Fruit fly (Drosophila melanogaster) whole organism, embryonic: ENCODE results near the gene CG13843.

Experiments used
- ATbp ChIP-seq: fragments of 200-800 bp; sonication (Bioruptor generic); optimal IDR thresholded peaks from 2 replicates; lab custom pipeline; 2017; ENCODE audit warnings: missing biosample characterization, mild to moderate bottlenecking, missing genetic modification characterization, missing genetic modification reagents
- Atf3 ChIP-seq: fragments of 200-800 bp; sonication (Bioruptor generic); optimal IDR thresholded peaks from 3 replicates; lab custom pipeline; 2016; ENCODE audit warnings: missing biosample characterization, missing genetic modification characterization
- Atf6 ChIP-seq: fragments of 200-800 bp; sonication (Bioruptor generic); IDR thresholded peaks from 2 replicates; pipeline ENCODE4 v1.3.6; 2022; ENCODE audit warnings: missing biosample characterization, missing genetic modification characterization
- Blimp-1 ChIP-seq: fragments of 200-800 bp; sonication (Bioruptor generic); optimal IDR thresholded peaks from 3 replicates; lab custom pipeline; 2018; ENCODE audit warnings: missing biosample characterization, missing genetic modification characterization, mild to moderate bottlenecking, moderate library complexity, missing genetic modification reagents
- CG10543 ChIP-seq: fragments of 200-800 bp; sonication (Bioruptor generic); optimal IDR thresholded peaks from 3 replicates; lab custom pipeline; 2017; ENCODE audit warnings: missing biosample characterization, mild to moderate bottlenecking, missing genetic modification characterization, moderate library complexity
- CG10959 ChIP-seq: fragments of 200-800 bp; sonication (Bioruptor generic); IDR thresholded peaks from 2 replicates; pipeline ENCODE4 v1.3.6; 2022; ENCODE audit warnings: missing biosample characterization, missing genetic modification characterization
- CG11247 ChIP-seq: fragments of 200-800 bp; sonication (Bioruptor generic); IDR thresholded peaks from 2 replicates; pipeline ENCODE4 v1.3.6; 2022; ENCODE audit warnings: missing biosample characterization, missing genetic modification characterization
- CG11560 ChIP-seq: fragments of 200-800 bp; sonication (Bioruptor generic); IDR thresholded peaks from 3 replicates; pipeline ENCODE4 v1.3.6; 2022; ENCODE audit warnings: missing biosample characterization, missing genetic modification characterization
- CG12391 ChIP-seq: fragments of 200-800 bp; sonication (Bioruptor generic); optimal IDR thresholded peaks from 3 replicates; lab custom pipeline; 2018; ENCODE audit warnings: missing biosample characterization, mild to moderate bottlenecking, missing genetic modification characterization, moderate library complexity
- CG15514 ChIP-seq: fragments of 200-800 bp; sonication (Bioruptor generic); optimal IDR thresholded peaks from 3 replicates; lab custom pipeline; 2017; ENCODE audit warnings: missing biosample characterization, missing genetic modification characterization, mild to moderate bottlenecking, moderate library complexity, missing genetic modification reagents
- CG16863 ChIP-seq: fragments of 200-800 bp; sonication (Bioruptor generic); optimal IDR thresholded peaks from 3 replicates; lab custom pipeline; 2016; ENCODE audit warnings: missing biosample characterization, missing genetic modification characterization
- CG17186 ChIP-seq: fragments of 200-800 bp; sonication (Bioruptor generic); optimal IDR thresholded peaks from 3 replicates; lab custom pipeline; 2017; ENCODE audit warnings: missing biosample characterization, missing genetic modification reagents, missing genetic modification characterization
- CG2120 ChIP-seq: fragments of 200-800 bp; sonication (Bioruptor generic); optimal IDR thresholded peaks from 3 replicates; lab custom pipeline; 2016; ENCODE audit warnings: missing biosample characterization, missing genetic modification characterization
- CG2889 ChIP-seq: fragments of 200-800 bp; sonication (Bioruptor generic); IDR thresholded peaks from 3 replicates; pipeline ENCODE4 v1.3.6; 2022; ENCODE audit warnings: missing biosample characterization, missing genetic modification characterization
- CG31224 ChIP-seq: fragments of 200-800 bp; sonication (Bioruptor generic); IDR thresholded peaks from 2 replicates; pipeline ENCODE4 v1.3.6; 2022; ENCODE audit warnings: missing biosample characterization, missing genetic modification characterization
- CG31388 ChIP-seq: fragments of 200-800 bp; sonication (Bioruptor generic); optimal IDR thresholded peaks from 2 replicates; lab custom pipeline; 2016; ENCODE audit warnings: missing biosample characterization, missing genetic modification characterization
- CG34422 ChIP-seq: fragments of 200-800 bp; sonication (Bioruptor generic); IDR thresholded peaks from 3 replicates; pipeline ENCODE4 v1.3.6; 2022; ENCODE audit warnings: missing biosample characterization, missing genetic modification characterization
- CG4360 ChIP-seq: fragments of 200-800 bp; sonication (Bioruptor generic); IDR thresholded peaks from 2 replicates; pipeline ENCODE4 v1.3.6; 2022; ENCODE audit warnings: missing biosample characterization, missing genetic modification characterization
- CG4854 ChIP-seq: fragments of 200-800 bp; sonication (Bioruptor generic); optimal IDR thresholded peaks from 2 replicates; lab custom pipeline; 2016; ENCODE audit warnings: missing biosample characterization, missing genetic modification characterization, inconsistent platforms
- CG6272 ChIP-seq: fragments of 200-800 bp; sonication (Bioruptor generic); IDR thresholded peaks from 2 replicates; pipeline ENCODE4 v1.3.6; 2022; ENCODE audit warnings: missing biosample characterization, missing genetic modification characterization
- CG7357 ChIP-seq: fragments of 200-800 bp; sonication (Bioruptor generic); IDR thresholded peaks from 3 replicates; pipeline ENCODE4 v1.3.6; 2022; ENCODE audit warnings: missing biosample characterization, missing genetic modification characterization
- CG8089 ChIP-seq: fragments of 200-800 bp; sonication (Bioruptor generic); optimal IDR thresholded peaks from 3 replicates; lab custom pipeline; 2016; ENCODE audit warnings: missing biosample characterization, missing genetic modification characterization
- CG9437 ChIP-seq: fragments of 200-800 bp; sonication (Bioruptor generic); optimal IDR thresholded peaks from 2 replicates; lab custom pipeline; 2018; ENCODE audit warnings: missing biosample characterization, mild to moderate bottlenecking, missing genetic modification characterization
- CG9932 ChIP-seq: fragments of 200-800 bp; sonication (Bioruptor generic); IDR thresholded peaks from 2 replicates; pipeline ENCODE4 v1.3.6; 2022; ENCODE audit warnings: missing biosample characterization, missing genetic modification characterization
- CHES-1-like ChIP-seq: fragments of 200-800 bp; sonication (Bioruptor generic); optimal IDR thresholded peaks from 2 replicates; lab custom pipeline; 2016; ENCODE audit warnings: missing biosample characterization, missing genetic modification characterization
- Dref ChIP-seq: fragments of 200-800 bp; sonication (Bioruptor generic); IDR thresholded peaks from 2 replicates; pipeline ENCODE4 v1.3.6; 2022; ENCODE audit warnings: missing biosample characterization, missing genetic modification characterization
- GATAe ChIP-seq: fragments of 200-800 bp; sonication (Bioruptor generic); conservative IDR thresholded peaks from 2 replicates; pipeline ENCODE4 v1.3.6; 2022; ENCODE audit warnings: missing biosample characterization, missing genetic modification characterization
- HmgD ChIP-seq: fragments of 200-800 bp; sonication (Bioruptor generic); optimal IDR thresholded peaks from 3 replicates; lab custom pipeline; 2016; ENCODE audit warnings: missing biosample characterization, missing genetic modification characterization
- Hr51 ChIP-seq, 2 experiments: fragments of 200-800 bp; sonication (Bioruptor generic); optimal IDR thresholded peaks; 2 replicates in 1 of 2; 3 replicates in 1 of 2; lab custom pipeline; 2016 to 2018; ENCODE audit warnings: missing biosample characterization in 2 of 2, missing genetic modification characterization in 2 of 2, mild to moderate bottlenecking in 1 of 2, moderate library complexity in 1 of 2
- Meics ChIP-seq: fragments of 200-800 bp; sonication (Bioruptor generic); optimal IDR thresholded peaks from 2 replicates; lab custom pipeline; 2017; ENCODE audit warnings: missing biosample characterization, mild to moderate bottlenecking, missing genetic modification characterization
- NK7.1 ChIP-seq: fragments of 200-800 bp; sonication (Bioruptor generic); optimal IDR thresholded peaks from 3 replicates; lab custom pipeline; 2016; ENCODE audit warnings: missing biosample characterization, missing genetic modification characterization
- Sox100B ChIP-seq: fragments of 200-800 bp; sonication (Bioruptor generic); optimal IDR thresholded peaks from 3 replicates; lab custom pipeline; 2018; ENCODE audit warnings: missing biosample characterization, mild to moderate bottlenecking, missing genetic modification characterization
- Trl ChIP-seq, 3 experiments: fragments of >200 bp in 2 of 3; fragments of 200-800 bp in 1 of 3; sonication (Bioruptor generic) in 1 of 3; optimal IDR thresholded peaks; 2 replicates in 1 of 3; 3 replicates in 2 of 3; lab custom pipeline; 2016 to 2017; ENCODE audit warnings: missing biosample characterization in 1 of 3, missing genetic modification characterization in 1 of 3
- bab2 ChIP-seq: fragments of 200-800 bp; sonication (Bioruptor generic); optimal IDR thresholded peaks from 2 replicates; lab custom pipeline; 2016; ENCODE audit warnings: missing biosample characterization, missing genetic modification characterization
- bcd ChIP-seq: fragments of 200-800 bp; sonication (Bioruptor generic); optimal IDR thresholded peaks from 2 replicates; lab custom pipeline; 2017; ENCODE audit warnings: missing biosample characterization, mild to moderate bottlenecking, missing genetic modification characterization
- caup ChIP-seq: fragments of 200-800 bp; sonication (Bioruptor generic); optimal IDR thresholded peaks from 3 replicates; lab custom pipeline; 2017; ENCODE audit warnings: missing biosample characterization, mild to moderate bottlenecking, missing genetic modification characterization, moderate library complexity; ENCODE audit not compliant: severe bottlenecking
- fd102C ChIP-seq: fragments of 200-800 bp; sonication (Bioruptor generic); optimal IDR thresholded peaks from 2 replicates; lab custom pipeline; 2018; ENCODE audit warnings: missing biosample characterization, mild to moderate bottlenecking, missing genetic modification characterization, moderate library complexity
- fd96Cb ChIP-seq: fragments of 200-800 bp; sonication (Bioruptor generic); optimal IDR thresholded peaks from 2 replicates; lab custom pipeline; 2018; ENCODE audit warnings: missing biosample characterization, mild to moderate bottlenecking, missing genetic modification characterization, moderate library complexity
- gsb ChIP-seq: fragments of 200-800 bp; sonication (Bioruptor generic); IDR thresholded peaks from 2 replicates; pipeline ENCODE4 v1.3.6; 2022; ENCODE audit warnings: missing biosample characterization, missing genetic modification characterization
- gt ChIP-seq: fragments of 200-800 bp; sonication (Bioruptor generic); IDR thresholded peaks from 2 replicates; pipeline ENCODE4 v1.3.6; 2022; ENCODE audit warnings: missing biosample characterization, missing genetic modification characterization
- hb ChIP-seq: fragments of 200-800 bp; sonication (Bioruptor generic); IDR thresholded peaks from 3 replicates; pipeline ENCODE4 v1.3.6; 2022; ENCODE audit warnings: missing biosample characterization, missing genetic modification characterization; ENCODE audit not compliant: partially characterized antibody
- insv ChIP-seq, 2 experiments: fragments of 200-800 bp; sonication (Bioruptor generic); optimal IDR thresholded peaks; 3 replicates each; lab custom pipeline; 2016 to 2018; ENCODE audit warnings: missing biosample characterization in 2 of 2, missing genetic modification characterization in 2 of 2
- otp ChIP-seq: fragments of 200-800 bp; sonication (Bioruptor generic); IDR thresholded peaks from 3 replicates; pipeline ENCODE4, ENCODE4 v1.3.6; 2022; ENCODE audit warnings: missing biosample characterization, missing genetic modification characterization
- pb ChIP-seq: fragments of 200-800 bp; sonication (Bioruptor generic); optimal IDR thresholded peaks from 3 replicates; lab custom pipeline; 2016; ENCODE audit warnings: missing biosample characterization, missing genetic modification characterization
- peb ChIP-seq: fragments of 200-800 bp; sonication (Bioruptor generic); IDR thresholded peaks from 2 replicates; pipeline ENCODE4 v1.3.6; 2022; ENCODE audit warnings: missing biosample characterization, missing genetic modification characterization
- salm ChIP-seq: fragments of 200-800 bp; sonication (Bioruptor generic); optimal IDR thresholded peaks from 2 replicates; lab custom pipeline; 2018; ENCODE audit warnings: missing biosample characterization, mild to moderate bottlenecking, missing genetic modification characterization
- slbo ChIP-seq: fragments of 200-800 bp; sonication (Bioruptor generic); IDR thresholded peaks from 2 replicates; pipeline ENCODE4 v1.3.6; 2022; ENCODE audit warnings: missing biosample characterization, missing genetic modification characterization
- tap ChIP-seq: fragments of 200-800 bp; optimal IDR thresholded peaks from 3 replicates; lab custom pipeline; 2019; ENCODE audit warnings: missing biosample characterization, mild to moderate bottlenecking, missing genetic modification characterization, moderate library complexity
- ttk ChIP-seq: fragments of 200-800 bp; sonication (Bioruptor generic); IDR thresholded peaks from 2 replicates; pipeline ENCODE4 v2.1.2; 2022; ENCODE audit warnings: missing biosample characterization, missing genetic modification characterization

CG13843 gene

DNA sequence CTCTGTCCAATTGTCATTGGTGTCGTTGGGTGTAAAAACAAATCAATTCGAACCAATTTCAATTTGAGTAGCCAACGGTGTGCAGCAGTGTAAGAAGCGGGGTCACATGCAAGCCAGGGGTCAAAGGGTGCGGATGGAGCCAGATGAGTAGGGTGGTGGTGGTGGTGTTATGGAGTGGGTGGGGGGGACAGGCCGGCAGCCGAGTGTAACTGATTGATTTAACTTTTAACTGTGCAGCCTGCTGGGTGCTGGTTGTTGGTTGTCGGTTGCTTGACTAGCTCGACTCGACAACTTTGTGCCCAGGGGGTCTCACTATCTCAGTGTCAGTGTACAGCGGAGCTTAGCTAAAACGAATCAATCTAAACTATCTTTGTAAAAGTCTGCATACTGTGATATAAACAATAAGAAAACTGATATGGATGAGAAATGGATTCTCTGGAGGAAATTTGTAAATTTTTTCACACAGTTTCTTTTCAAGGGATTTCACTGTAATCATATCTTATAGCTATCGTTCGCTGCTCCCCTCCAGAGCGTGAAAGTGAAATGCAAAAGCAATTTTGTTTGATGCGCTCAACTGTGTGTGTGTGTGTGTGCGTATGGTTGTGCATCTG lies 11.8 kb upstream of the CG13843 start (continued):
- TF ChIP-seq tap, result no peak
- peak; percentile 70 for TF ChIP-seq CG16863
- peak; percentile 87 for TF ChIP-seq ttk (GFP tag; lab: Robert Waterston, UW)
- peak; percentile 16 for TF ChIP-seq caup (GFP tag; lab: Kevin White, UChicago)
- peak; percentile 29 for TF ChIP-seq Atf3 (GFP tag; lab: Kevin White, UChicago)
- TF ChIP-seq CG2889, result peak; percentile 52; the same call in 1 of the 3 replicates
- no peak for TF ChIP-seq HmgD (GFP tag; lab: Kevin White, UChicago)
- no peak for TF ChIP-seq CG15514 (GFP tag; lab: Kevin White, UChicago)
- TF ChIP-seq CG4360 (GFP tag; lab: Robert Waterston, UW), result peak; percentile 32; the same call in 1 of the 2 replicates
- peak; percentile 69 for TF ChIP-seq salm (tag; lab: Kevin White, UChicago)
- peak; percentile 61 for TF ChIP-seq CG6272 (GFP tag; lab: Robert Waterston, UW)
- TF ChIP-seq bcd (GFP tag; lab: Kevin White, UChicago), result no peak
- peak; percentile 80 for TF ChIP-seq peb (GFP tag; lab: Robert Waterston, UW)
- peak; percentile 37 for TF ChIP-seq Meics (GFP tag; lab: Kevin White, UChicago)
- no peak for TF ChIP-seq CG4854 (GFP tag; lab: Kevin White, UChicago)
- peak; percentile 34; the same call in 1 of the 3 replicates for TF ChIP-seq CG7357 (GFP tag; lab: Robert Waterston, UW)
- no peak for TF ChIP-seq hb (GFP tag; lab: Robert Waterston, UW)
- peak; percentile 41; the same call in 1 of the 2 replicates for TF ChIP-seq CG31224 (GFP tag; lab: Robert Waterston, UW)
- TF ChIP-seq CG9437 (GFP tag; lab: Kevin White, UChicago), result no peak
- TF ChIP-seq fd96Cb (tag; lab: Kevin White, UChicago), result peak; percentile 76
- TF ChIP-seq Blimp-1 (GFP tag; lab: Kevin White, UChicago), result peak; percentile 94
- TF ChIP-seq Sox100B, result no peak
- TF ChIP-seq GATAe (GFP tag; lab: Robert Waterston, UW), result no peak
- no peak for TF ChIP-seq CHES-1-like (GFP tag; lab: Kevin White, UChicago)
- peak; percentile 29 for TF ChIP-seq CG17186
- peak; percentile 71 for TF ChIP-seq slbo
- peak; percentile 53 for TF ChIP-seq pb
- no peak for TF ChIP-seq Dref (GFP tag; lab: Robert Waterston, UW)
- TF ChIP-seq CG12391 (tag; lab: Kevin White, UChicago), result peak; percentile 76
- TF ChIP-seq otp (GFP tag; lab: Robert Waterston, UW), result peak; percentile 84
- TF ChIP-seq CG34422 (GFP tag; lab: Robert Waterston, UW), result peak; percentile 54; the same call in 2 of the 3 replicates
- TF ChIP-seq CG10959, result peak; percentile 56
- no peak for TF ChIP-seq insv (GFP tag; optimal IDR thresholded peaks at IDR 0.05; lab: Kevin White, UChicago)
- TF ChIP-seq bab2 (GFP tag; lab: Kevin White, UChicago), result peak; percentile 64
- TF ChIP-seq Atf6, result peak; percentile 45; the same call in 1 of the 2 replicates
- TF ChIP-seq CG2120, result peak; percentile 49
- peak; percentile 20 for TF ChIP-seq CG31388 (GFP tag; lab: Kevin White, UChicago)
- TF ChIP-seq CG11560 (tag; lab: Robert Waterston, UW), result 0 out of 3 replicates have a peak, but pooled peaks have one; percentile 58
- peak; percentile 12 for TF ChIP-seq NK7.1 (GFP tag; lab: Kevin White, UChicago)
- no peak for TF ChIP-seq CG8089 (GFP tag; lab: Kevin White, UChicago)
- peak; percentile 78 for TF ChIP-seq CG11247 (GFP tag; lab: Robert Waterston, UW)
- no peak for TF ChIP-seq Hr51 (GFP tag; optimal IDR thresholded peaks at IDR 0.05; lab: Kevin White, UChicago)
- TF ChIP-seq gsb (GFP tag; lab: Robert Waterston, UW), result 0 out of 2 replicates have a peak, but pooled peaks have one; percentile 44
- TF ChIP-seq fd102C (GFP tag; lab: Kevin White, UChicago), result no peak
- TF ChIP-seq gt, result peak; percentile 31; the same call in 1 of the 2 replicates
- TF ChIP-seq CG10543 (GFP tag; lab: Kevin White, UChicago), result no peak
- TF ChIP-seq ATbp (GFP tag; lab: Kevin White, UChicago), result peak; percentile 87
- TF ChIP-seq Trl (optimal IDR thresholded peaks at IDR 0.05; lab: Kevin White, UChicago), result no peak
- peak; percentile 57 for TF ChIP-seq Trl (GFP tag; optimal IDR thresholded peaks at IDR 0.05; lab: Kevin White, UChicago)
- TF ChIP-seq CG9932 (GFP tag; lab: Robert Waterston, UW), result peak; percentile 34; the same call in 1 of the 2 replicates
